Fruit fly (Drosophila melanogaster) whole organism, embryonic: Measurements from ENCODE around the gene amn.

Experiments
- Ada2b ChIP-seq: fragments of 200-800 bp; sonication (Bioruptor generic); IDR thresholded peaks from 2 replicates; pipeline ENCODE4 v1.3.6; 2022; ENCODE audit warnings: missing biosample characterization, missing genetic modification characterization
- Atf6 ChIP-seq: fragments of 200-800 bp; sonication (Bioruptor generic); IDR thresholded peaks from 2 replicates; pipeline ENCODE4 v1.3.6; 2022; ENCODE audit warnings: missing biosample characterization, missing genetic modification characterization
- Blimp-1 ChIP-seq: fragments of 200-800 bp; sonication (Bioruptor generic); optimal IDR thresholded peaks from 3 replicates; lab custom pipeline; 2018; ENCODE audit warnings: missing biosample characterization, missing genetic modification characterization, mild to moderate bottlenecking, moderate library complexity, missing genetic modification reagents
- CG11723 ChIP-seq: fragments of 200-800 bp; sonication (Bioruptor generic); optimal IDR thresholded peaks from 2 replicates; lab custom pipeline; 2017; ENCODE audit warnings: missing biosample characterization, mild to moderate bottlenecking, missing genetic modification characterization
- CG12391 ChIP-seq: fragments of 200-800 bp; sonication (Bioruptor generic); optimal IDR thresholded peaks from 3 replicates; lab custom pipeline; 2018; ENCODE audit warnings: missing biosample characterization, mild to moderate bottlenecking, missing genetic modification characterization, moderate library complexity
- CG13424 ChIP-seq: fragments of 200-800 bp; sonication (Bioruptor generic); optimal IDR thresholded peaks from 2 replicates; lab custom pipeline; 2019; ENCODE audit warnings: missing biosample characterization, mild to moderate bottlenecking, missing genetic modification characterization, moderate library complexity
- CG14050 ChIP-seq: fragments of 200-800 bp; sonication (Bioruptor generic); IDR thresholded peaks from 3 replicates; pipeline ENCODE4 v1.3.6; 2022; ENCODE audit warnings: missing biosample characterization, missing genetic modification characterization
- CG14710 ChIP-seq: fragments of 200-800 bp; sonication (Bioruptor generic); optimal IDR thresholded peaks from 3 replicates; lab custom pipeline; 2019; ENCODE audit warnings: missing biosample characterization, mild to moderate bottlenecking, missing genetic modification characterization, moderate library complexity
- CG15479 ChIP-seq: fragments of 200-800 bp; sonication (Bioruptor generic); optimal IDR thresholded peaks from 3 replicates; lab custom pipeline; 2019; ENCODE audit warnings: missing biosample characterization, mild to moderate bottlenecking, missing genetic modification characterization, moderate library complexity
- CG18619 ChIP-seq: fragments of 200-800 bp; sonication (Bioruptor generic); optimal IDR thresholded peaks from 3 replicates; lab custom pipeline; 2017; ENCODE audit warnings: missing biosample characterization, mild to moderate bottlenecking, missing genetic modification characterization
- CG31224 ChIP-seq: fragments of 200-800 bp; sonication (Bioruptor generic); IDR thresholded peaks from 2 replicates; pipeline ENCODE4 v1.3.6; 2022; ENCODE audit warnings: missing biosample characterization, missing genetic modification characterization
- CG4854 ChIP-seq: fragments of 200-800 bp; sonication (Bioruptor generic); optimal IDR thresholded peaks from 2 replicates; lab custom pipeline; 2016; ENCODE audit warnings: missing biosample characterization, missing genetic modification characterization, inconsistent platforms
- CG6683 ChIP-seq: fragments of 200-800 bp; sonication (Bioruptor generic); optimal IDR thresholded peaks from 2 replicates; lab custom pipeline; 2017; ENCODE audit warnings: missing biosample characterization, mild to moderate bottlenecking, missing genetic modification characterization, missing genetic modification reagents
- CG7839 ChIP-seq: fragments of 200-800 bp; sonication (Bioruptor generic); optimal IDR thresholded peaks from 3 replicates; lab custom pipeline; 2018; ENCODE audit warnings: missing biosample characterization, mild to moderate bottlenecking, missing genetic modification characterization, moderate library complexity
- CG9727 ChIP-seq: fragments of 200-800 bp; sonication (Bioruptor generic); optimal IDR thresholded peaks from 3 replicates; lab custom pipeline; 2017; ENCODE audit warnings: missing biosample characterization, mild to moderate bottlenecking, missing genetic modification characterization
- CoRest ChIP-seq: fragments of 200-800 bp; sonication (Bioruptor generic); optimal IDR thresholded peaks from 3 replicates; lab custom pipeline; 2018; ENCODE audit warnings: missing biosample characterization, mild to moderate bottlenecking, missing genetic modification characterization, moderate library complexity
- D ChIP-seq, 2 experiments: fragments of 200-800 bp in 1 of 2; fragments of >200 bp in 1 of 2; sonication (Bioruptor generic) in 1 of 2; optimal IDR thresholded peaks; 2 replicates in 1 of 2; 3 replicates in 1 of 2; lab custom pipeline; 2017; ENCODE audit warnings: mild to moderate bottlenecking in 1 of 2, missing biosample characterization in 1 of 2, missing genetic modification characterization in 1 of 2, missing genetic modification reagents in 1 of 2
- Drgx ChIP-seq: fragments of 200-800 bp; sonication (Bioruptor generic); IDR thresholded peaks from 2 replicates; pipeline ENCODE4 v1.3.6; 2022; ENCODE audit warnings: missing biosample characterization, missing genetic modification characterization
- E2f1 ChIP-seq: fragments of 200-800 bp; sonication (Bioruptor generic); IDR thresholded peaks from 2 replicates; pipeline ENCODE4 v1.3.6; 2022; ENCODE audit warnings: missing biosample characterization, missing genetic modification characterization
- Hmr ChIP-seq: fragments of 200-800 bp; sonication (Bioruptor generic); optimal IDR thresholded peaks from 3 replicates; lab custom pipeline; 2017; ENCODE audit warnings: mild to moderate bottlenecking, missing biosample characterization, missing genetic modification reagents, missing genetic modification characterization
- Kr ChIP-seq: fragments of 200-800 bp; sonication (Bioruptor generic); optimal IDR thresholded peaks from 2 replicates; lab custom pipeline; 2017; ENCODE audit warnings: missing biosample characterization, mild to moderate bottlenecking, missing genetic modification characterization
- Lhr ChIP-seq: fragments of 200-800 bp; sonication (Bioruptor generic); optimal IDR thresholded peaks from 3 replicates; lab custom pipeline; 2017; ENCODE audit warnings: mild to moderate bottlenecking, missing biosample characterization, missing genetic modification reagents, missing genetic modification characterization
- NfI ChIP-seq: fragments of 200-800 bp; sonication (Bioruptor generic); optimal IDR thresholded peaks from 3 replicates; lab custom pipeline; 2018; ENCODE audit warnings: missing biosample characterization, mild to moderate bottlenecking, missing genetic modification characterization, moderate library complexity
- Sox102F ChIP-seq: fragments of 200-800 bp; sonication (Bioruptor generic); optimal IDR thresholded peaks from 2 replicates; lab custom pipeline; 2018; ENCODE audit warnings: missing biosample characterization, mild to moderate bottlenecking, missing genetic modification characterization, moderate library complexity
- Ssrp ChIP-seq: fragments of 200-800 bp; sonication (Bioruptor generic); optimal IDR thresholded peaks from 2 replicates; lab custom pipeline; 2018; ENCODE audit warnings: missing biosample characterization, mild to moderate bottlenecking, missing genetic modification characterization, moderate library complexity
- Xbp1 ChIP-seq: fragments of 200-800 bp; sonication (Bioruptor generic); optimal IDR thresholded peaks from 3 replicates; lab custom pipeline; 2016; ENCODE audit warnings: missing biosample characterization, mild to moderate bottlenecking, missing genetic modification characterization
- Xrp1 ChIP-seq: fragments of 200-800 bp; sonication (Bioruptor generic); IDR thresholded peaks from 2 replicates; pipeline ENCODE4 v1.3.6; 2022; ENCODE audit warnings: missing biosample characterization, missing genetic modification characterization
- al ChIP-seq: fragments of 200-800 bp; sonication (Bioruptor generic); IDR thresholded peaks from 2 replicates; pipeline ENCODE4 v1.3.6; 2022; ENCODE audit warnings: missing biosample characterization, missing genetic modification characterization
- bcd ChIP-seq: fragments of 200-800 bp; sonication (Bioruptor generic); optimal IDR thresholded peaks from 2 replicates; lab custom pipeline; 2017; ENCODE audit warnings: missing biosample characterization, mild to moderate bottlenecking, missing genetic modification characterization
- bigmax ChIP-seq: fragments of 200-800 bp; sonication (Bioruptor generic); optimal IDR thresholded peaks from 2 replicates; lab custom pipeline; 2018; ENCODE audit warnings: missing biosample characterization, mild to moderate bottlenecking, missing genetic modification characterization
- br ChIP-seq: fragments of >200 bp; optimal IDR thresholded peaks from 2 replicates; lab custom pipeline; 2017
- cwo ChIP-seq: fragments of 200-800 bp; sonication (Bioruptor generic); optimal IDR thresholded peaks from 3 replicates; lab custom pipeline; 2017; ENCODE audit warnings: missing biosample characterization, missing genetic modification characterization, mild to moderate bottlenecking, moderate library complexity, missing genetic modification reagents
- dmrt99B ChIP-seq: fragments of 200-800 bp; sonication (Bioruptor generic); optimal IDR thresholded peaks from 2 replicates; lab custom pipeline; 2018; ENCODE audit warnings: missing biosample characterization, mild to moderate bottlenecking, missing genetic modification characterization, moderate library complexity
- fd96Cb ChIP-seq: fragments of 200-800 bp; sonication (Bioruptor generic); optimal IDR thresholded peaks from 2 replicates; lab custom pipeline; 2018; ENCODE audit warnings: missing biosample characterization, mild to moderate bottlenecking, missing genetic modification characterization, moderate library complexity
- grau ChIP-seq: fragments of 200-800 bp; optimal IDR thresholded peaks from 3 replicates; lab custom pipeline; 2019; ENCODE audit warnings: missing biosample characterization, mild to moderate bottlenecking, missing genetic modification characterization, moderate library complexity
- insv ChIP-seq, 2 experiments: fragments of 200-800 bp; sonication (Bioruptor generic); optimal IDR thresholded peaks; 3 replicates each; lab custom pipeline; 2016 to 2018; ENCODE audit warnings: missing biosample characterization in 2 of 2, missing genetic modification characterization in 2 of 2
- kay ChIP-seq: fragments of 200-800 bp; sonication (Bioruptor generic); optimal IDR thresholded peaks from 2 replicates; lab custom pipeline; 2016; ENCODE audit warnings: missing biosample characterization, missing genetic modification characterization
- lmd ChIP-seq: fragments of 200-800 bp; sonication (Bioruptor generic); IDR thresholded peaks from 2 replicates; pipeline ENCODE4 v1.3.6; 2022; ENCODE audit warnings: missing biosample characterization, missing genetic modification characterization
- lola ChIP-seq, 3 experiments: fragments of >200 bp in 2 of 3; fragments of 200-800 bp in 1 of 3; sonication (Bioruptor generic) in 1 of 3; optimal IDR thresholded peaks; 2 replicates each; lab custom pipeline; 2017 to 2019; ENCODE audit warnings: missing biosample characterization in 3 of 3, missing genetic modification characterization in 3 of 3, mild to moderate bottlenecking in 1 of 3, moderate library complexity in 1 of 3
- mld ChIP-seq: fragments of 200-800 bp; sonication (Bioruptor generic); IDR thresholded peaks from 3 replicates; pipeline ENCODE4 v1.3.6; 2022; ENCODE audit warnings: missing biosample characterization, missing genetic modification characterization; ENCODE audit not compliant: partially characterized antibody
- nmo ChIP-seq: fragments of 200-800 bp; sonication (Bioruptor generic); optimal IDR thresholded peaks from 2 replicates; lab custom pipeline; 2018; ENCODE audit warnings: missing biosample characterization, mild to moderate bottlenecking, missing genetic modification characterization, moderate library complexity
- so ChIP-seq: fragments of 200-800 bp; sonication (Bioruptor generic); IDR thresholded peaks from 3 replicates; pipeline ENCODE4 v1.3.6; 2022; ENCODE audit warnings: missing biosample characterization, missing genetic modification characterization
- sqz ChIP-seq: fragments of 200-800 bp; sonication (Bioruptor generic); optimal IDR thresholded peaks from 3 replicates; lab custom pipeline; 2018; ENCODE audit warnings: missing biosample characterization, mild to moderate bottlenecking, missing genetic modification characterization
- ssp ChIP-seq: fragments of 200-800 bp; sonication (Bioruptor generic); IDR thresholded peaks from 2 replicates; pipeline ENCODE4 v1.3.6; 2022; ENCODE audit warnings: missing biosample characterization, missing genetic modification characterization
- unpg ChIP-seq: fragments of 200-800 bp; sonication (Bioruptor generic); optimal IDR thresholded peaks from 3 replicates; lab custom pipeline; 2018; ENCODE audit warnings: missing biosample characterization, mild to moderate bottlenecking, missing genetic modification characterization, moderate library complexity
- vvl ChIP-seq: fragments of 200-800 bp; sonication (Bioruptor generic); IDR thresholded peaks from 2 replicates; pipeline ENCODE4 v1.3.6; 2022; ENCODE audit warnings: missing biosample characterization, missing genetic modification characterization
- z ChIP-seq: fragments of 200-800 bp; sonication (Bioruptor generic); IDR thresholded peaks from 3 replicates; pipeline ENCODE4 v1.3.6; 2022; ENCODE audit warnings: missing biosample characterization, missing genetic modification characterization
- zf30C ChIP-seq: fragments of 200-800 bp; sonication (Bioruptor generic); optimal IDR thresholded peaks from 3 replicates; lab custom pipeline; 2018; ENCODE audit warnings: missing biosample characterization, mild to moderate bottlenecking, missing genetic modification characterization

Gene amn

DNA sequence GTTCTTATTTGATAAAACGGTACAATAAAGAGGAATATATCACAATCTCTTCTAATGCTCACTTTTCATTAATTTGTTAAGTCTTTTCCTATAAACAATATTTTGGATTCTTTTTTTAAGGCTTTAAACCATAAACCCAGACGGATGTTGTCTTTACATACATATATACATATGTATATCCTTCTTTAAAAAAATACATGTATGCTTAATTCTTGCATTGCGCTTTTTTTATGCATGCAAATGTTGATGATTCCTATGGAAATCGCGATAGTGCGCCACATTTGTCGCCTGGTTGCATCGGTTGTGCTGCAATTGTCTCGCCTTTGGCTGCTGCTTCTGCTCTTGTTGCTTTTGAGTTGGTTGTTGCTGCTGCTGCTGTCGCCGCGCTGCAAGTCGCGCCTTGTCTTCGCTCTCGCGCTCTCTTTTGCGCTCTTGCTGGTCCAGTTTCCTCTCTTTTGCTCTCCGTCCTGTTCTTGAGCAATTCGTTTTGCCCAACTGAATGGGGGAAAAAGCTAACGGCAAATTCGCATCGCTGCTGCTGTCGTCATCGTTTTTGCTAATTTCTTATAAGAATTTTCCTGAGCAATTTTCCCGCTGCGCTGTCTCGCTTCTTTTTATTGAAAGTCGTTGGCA lies 12.9 kb downstream of the amn start (continued):
- TF ChIP-seq Atf6 (GFP tag; lab: Robert Waterston, UW): no peak
- TF ChIP-seq ssp (GFP tag; lab: Robert Waterston, UW): no peak
- TF ChIP-seq Xbp1 (GFP tag; lab: Kevin White, UChicago): peak; percentile 7
- no peak for TF ChIP-seq sqz (GFP tag; lab: Kevin White, UChicago)
- no peak for TF ChIP-seq Lhr (GFP tag; lab: Kevin White, UChicago)
- TF ChIP-seq Blimp-1 (GFP tag; lab: Kevin White, UChicago): peak; percentile 40
- peak; percentile 28 for TF ChIP-seq CG7839 (tag; lab: Kevin White, UChicago)
- peak; percentile 39 for TF ChIP-seq Ssrp (tag; lab: Kevin White, UChicago)
- TF ChIP-seq CG13424 (tag; lab: Kevin White, UChicago): peak; percentile 42
- TF ChIP-seq Sox102F (GFP tag; lab: Kevin White, UChicago): peak; percentile 49
- TF ChIP-seq z (GFP tag; lab: Robert Waterston, UW): no peak
- no peak for TF ChIP-seq br (lab: Kevin White, UChicago)
- peak; percentile 30 for TF ChIP-seq CG12391
- TF ChIP-seq Drgx (GFP tag; lab: Robert Waterston, UW): peak; percentile 80
- TF ChIP-seq bigmax (GFP tag; lab: Kevin White, UChicago): no peak
- peak; percentile 15 for TF ChIP-seq unpg (GFP tag; lab: Kevin White, UChicago)
- peak; percentile 27 for TF ChIP-seq CG14710
- no peak for TF ChIP-seq al
- peak; percentile 2 for TF ChIP-seq bcd
- no peak for TF ChIP-seq CG15479
- TF ChIP-seq Xrp1 (GFP tag; lab: Robert Waterston, UW): peak; percentile 41; the same call in 1 of the 2 replicates
- TF ChIP-seq CG14050 (GFP tag; lab: Robert Waterston, UW): no peak
- no peak for TF ChIP-seq kay (GFP tag; lab: Kevin White, UChicago)
- TF ChIP-seq cwo: no peak
- TF ChIP-seq CG18619 (GFP tag; lab: Kevin White, UChicago): peak; percentile 17
- no peak for TF ChIP-seq insv (GFP tag; optimal IDR thresholded peaks at IDR 0.05; lab: Kevin White, UChicago)
- no peak for TF ChIP-seq CG11723 (GFP tag; lab: Kevin White, UChicago)
- TF ChIP-seq Ada2b: 0 out of 2 replicates have a peak, but pooled peaks have one; percentile 6
- 0 out of 3 replicates have a peak, but pooled peaks have one; percentile 10 for TF ChIP-seq so
- peak; percentile 25 for TF ChIP-seq CG9727 (GFP tag; lab: Kevin White, UChicago)
- no peak for TF ChIP-seq mld (GFP tag; lab: Robert Waterston, UW)
- no peak for TF ChIP-seq Kr (GFP tag; lab: Kevin White, UChicago)
- no peak for TF ChIP-seq D (optimal IDR thresholded peaks at IDR 0.05; lab: Kevin White, UChicago)
- TF ChIP-seq D (GFP tag; optimal IDR thresholded peaks at IDR 0.05; lab: Kevin White, UChicago): peak; percentile 23
- peak; percentile 60 for TF ChIP-seq nmo
- no peak for TF ChIP-seq CG31224
- peak in 1 of 3 experiments; percentile 25 for TF ChIP-seq lola (GFP tag; optimal IDR thresholded peaks at IDR 0.05; lab: Kevin White, UChicago)
- 0 out of 2 replicates have a peak, but pooled peaks have one; percentile 10 for TF ChIP-seq lmd (GFP tag; lab: Robert Waterston, UW)
- TF ChIP-seq Hmr (GFP tag; lab: Kevin White, UChicago): no peak
- TF ChIP-seq fd96Cb: peak; percentile 45
- TF ChIP-seq CG4854: no peak
- peak; percentile 30 for TF ChIP-seq grau (tag; lab: Kevin White, UChicago)
- no peak for TF ChIP-seq CG6683
- no peak for TF ChIP-seq zf30C (GFP tag; lab: Kevin White, UChicago)
- no peak for TF ChIP-seq NfI
- no peak for TF ChIP-seq E2f1 (GFP tag; lab: Robert Waterston, UW)
- no peak for TF ChIP-seq vvl (GFP tag; lab: Robert Waterston, UW)
- TF ChIP-seq dmrt99B: peak; percentile 60
- peak; percentile 40 for TF ChIP-seq CoRest (tag; lab: Kevin White, UChicago)
